Fruit fly (Drosophila melanogaster): ENCODE measurements around the gene CG42759.

CG42759 gene

DNA sequence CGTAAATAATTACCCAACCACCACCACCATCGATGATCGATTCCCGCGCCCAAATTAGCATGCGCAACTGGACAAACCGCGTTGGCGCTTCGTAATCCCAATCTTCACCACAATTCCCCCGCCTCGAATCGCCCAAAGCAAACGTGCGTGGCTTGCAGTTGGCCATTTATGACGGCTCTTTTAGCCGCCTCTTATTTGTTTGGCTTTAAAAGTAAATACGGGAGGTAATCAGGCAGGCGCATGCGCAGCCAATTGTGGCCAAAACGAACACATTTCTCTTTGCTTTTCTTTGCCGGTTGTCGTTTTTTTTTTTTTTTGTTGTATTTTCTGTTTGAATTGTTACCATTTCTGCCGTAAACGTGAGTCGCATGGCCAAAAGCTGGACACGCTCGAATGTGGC, 7.7 kb downstream of the CG42759 start:
- TF ChIP-seq CG11617 (GFP tag; optimal IDR thresholded peaks at IDR 0.05) (no peak), kay (GFP tag; ENCODE audit: borderline replicate concordance) (no peak), tj (GFP tag; optimal IDR thresholded peaks at IDR 0.05) (no peak), Clk (GFP tag; optimal IDR thresholded peaks at IDR 0.05) (no peak)

DNA sequence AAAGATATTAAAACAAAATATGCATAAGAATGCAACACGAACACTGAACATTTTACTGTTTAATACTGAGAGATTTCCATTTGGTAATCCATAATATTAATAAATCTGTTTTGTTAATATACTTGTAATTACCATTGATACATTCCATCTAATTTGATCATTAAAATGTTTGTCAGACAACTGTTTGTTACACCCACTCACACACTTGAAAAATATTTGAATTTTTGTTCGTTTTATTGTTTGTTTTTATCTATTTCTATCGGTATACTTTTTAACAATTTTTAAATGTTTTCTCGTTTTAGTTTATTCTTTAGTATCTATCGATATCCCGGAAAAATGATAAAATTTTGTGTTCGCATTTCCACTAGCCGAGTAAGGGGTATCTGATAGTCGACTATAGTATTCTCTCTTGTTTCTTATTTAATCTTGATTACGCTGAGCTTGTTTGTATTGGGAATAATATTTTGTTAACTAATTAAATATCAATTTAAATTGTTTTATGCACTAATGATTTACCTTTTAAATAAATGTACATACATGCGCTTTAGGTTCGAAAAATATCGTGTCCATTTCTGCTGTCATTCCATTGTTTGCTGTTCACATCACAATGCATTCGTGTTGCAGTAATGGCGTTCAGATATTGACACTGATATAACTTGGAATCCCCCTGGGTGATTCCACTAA, 9.1 kb downstream of the CG42759 start, which contains the start of gene CG34303:
CG34303 (minus strand) TSS at position 51 of the 684 bp plus-strand sequence.
- TF ChIP-seq Clk (GFP tag; optimal IDR thresholded peaks at IDR 0.05) (no peak), ovo (GFP tag; optimal IDR thresholded peaks at IDR 0.05) (no peak), bab1 (GFP tag; optimal IDR thresholded peaks at IDR 0.05) (no peak), kay (GFP tag; ENCODE audit: borderline replicate concordance) (no peak), Crg-1 (GFP tag; optimal IDR thresholded peaks at IDR 0.05) (no peak)

DNA sequence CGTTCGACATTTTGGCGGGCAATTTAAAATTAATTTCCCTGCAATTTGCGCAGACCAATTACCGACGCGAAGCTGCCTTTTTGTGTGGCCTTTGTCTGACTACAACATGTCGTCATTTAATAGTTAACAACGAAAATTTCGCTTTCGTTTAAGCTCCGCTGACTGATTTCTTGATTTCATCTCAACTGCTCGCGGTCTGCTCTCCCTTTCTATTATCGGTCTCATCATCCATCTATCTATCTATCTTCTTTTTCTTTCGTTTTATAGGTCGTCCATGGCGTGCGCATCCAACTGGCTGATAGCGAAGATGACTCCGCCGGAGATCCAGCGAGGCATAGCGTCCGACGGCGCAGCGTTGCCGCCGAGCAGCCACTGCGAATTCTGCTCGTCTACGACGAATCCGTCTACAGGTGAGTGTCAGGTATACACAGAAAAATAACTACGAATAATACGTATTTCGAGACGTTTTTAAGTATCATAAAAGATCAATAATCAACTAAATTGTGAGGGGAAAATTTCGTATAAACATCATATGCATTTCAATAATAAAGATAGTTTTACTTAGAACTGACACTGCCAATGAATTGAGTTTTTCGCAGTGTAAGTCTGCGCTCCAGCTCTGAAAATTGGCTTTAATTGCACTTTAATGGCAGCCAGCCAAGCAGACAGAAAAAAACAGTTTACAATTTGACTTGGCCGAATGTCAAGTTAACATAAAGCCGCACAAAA, 11.3 kb downstream of the CG42759 start:
- TF ChIP-seq CG7045 (GFP tag; optimal IDR thresholded peaks at IDR 0.05) (no peak), cnc (optimal IDR thresholded peaks at IDR 0.05) (no peak), CG1620 (GFP tag; optimal IDR thresholded peaks at IDR 0.05) (no peak), CG11617 (GFP tag; optimal IDR thresholded peaks at IDR 0.05) (no peak), Hr96 (GFP tag; optimal IDR thresholded peaks at IDR 0.05) (no peak), Crg-1 (GFP tag; optimal IDR thresholded peaks at IDR 0.05) (no peak), kay (GFP tag; ENCODE audit: borderline replicate concordance) (no peak), ovo (GFP tag; optimal IDR thresholded peaks at IDR 0.05) (no peak), CG7101 (tag; optimal IDR thresholded peaks at IDR 0.05) (no peak), Clk (GFP tag; optimal IDR thresholded peaks at IDR 0.05) (no peak), Mnt (GFP tag; optimal IDR thresholded peaks at IDR 0.05) (no peak)

DNA sequence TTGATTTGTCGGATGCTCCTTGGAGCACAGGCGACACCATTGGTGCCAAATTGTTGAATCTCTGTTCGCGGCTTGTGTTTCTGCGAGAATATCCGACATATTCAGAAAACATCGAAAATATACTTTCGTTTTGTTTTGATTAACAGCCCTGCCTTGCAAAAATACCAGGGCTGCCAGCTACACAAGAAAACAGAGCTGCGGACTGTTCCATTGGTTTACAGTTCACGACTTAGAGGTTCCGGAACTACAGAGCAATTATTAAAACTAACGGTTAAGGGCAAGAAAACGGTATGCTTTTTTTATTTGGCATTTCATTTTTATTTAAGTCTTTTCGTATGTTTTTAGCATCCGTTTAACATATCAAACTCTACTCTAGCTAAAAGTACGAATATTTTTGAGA, 18.3 kb downstream of the CG42759 start, which contains the start of gene CG6254:
CG6254 (minus strand) TSS at position 169 of the 400 bp plus-strand sequence.
- no peak for TF ChIP-seq Mnt (GFP tag; optimal IDR thresholded peaks at IDR 0.05)
- TF ChIP-seq Hr96 (GFP tag; optimal IDR thresholded peaks at IDR 0.05), result no peak
- TF ChIP-seq CG1620 (GFP tag; optimal IDR thresholded peaks at IDR 0.05), result peak; percentile 13
- no peak for TF ChIP-seq cic (GFP tag; optimal IDR thresholded peaks at IDR 0.05)
- no peak for TF ChIP-seq tj (GFP tag; optimal IDR thresholded peaks at IDR 0.05)
- peak; percentile 65 for TF ChIP-seq bab1 (GFP tag; optimal IDR thresholded peaks at IDR 0.05)
- peak; percentile 41 for TF ChIP-seq CG7101 (tag; optimal IDR thresholded peaks at IDR 0.05)
- TF ChIP-seq CG14711 (tag; optimal IDR thresholded peaks at IDR 0.05), result peak; percentile 43
- peak; percentile 62 for TF ChIP-seq toe (GFP tag; optimal IDR thresholded peaks at IDR 0.05)
- peak; percentile 25 for TF ChIP-seq Crg-1 (GFP tag; optimal IDR thresholded peaks at IDR 0.05)
- TF ChIP-seq CG5204 (GFP tag; optimal IDR thresholded peaks at IDR 0.05), result peak; percentile 20
- TF ChIP-seq CG7045 (GFP tag; optimal IDR thresholded peaks at IDR 0.05), result peak; percentile 27
- TF ChIP-seq CG33017 (tag; optimal IDR thresholded peaks at IDR 0.05), result peak; percentile 38
- TF ChIP-seq pad (GFP tag; optimal IDR thresholded peaks at IDR 0.05), result peak; percentile 22
- TF ChIP-seq ovo (GFP tag; optimal IDR thresholded peaks at IDR 0.05), result peak; percentile 88

DNA sequence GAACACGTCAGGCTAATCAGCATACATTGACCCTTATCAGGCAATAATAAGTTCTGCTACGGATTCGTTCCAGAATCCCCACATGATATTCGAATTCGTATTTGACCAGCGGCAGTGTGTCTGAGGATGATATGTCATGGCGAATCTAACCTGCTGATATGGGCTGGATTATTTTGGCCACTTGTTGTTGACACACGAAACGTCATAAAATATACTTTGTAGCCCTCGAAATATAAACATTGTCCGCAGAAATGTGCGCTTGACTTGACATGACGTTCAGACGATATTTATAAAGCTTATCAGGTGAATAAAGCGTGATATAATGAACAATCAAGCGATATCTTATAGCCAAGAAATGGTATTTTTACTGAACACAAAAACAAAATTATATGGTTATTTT, 23.5 kb downstream of the CG42759 start:
- TF ChIP-seq CG7045 (GFP tag; optimal IDR thresholded peaks at IDR 0.05) (no peak), toe (GFP tag; optimal IDR thresholded peaks at IDR 0.05) (no peak), Mnt (GFP tag; optimal IDR thresholded peaks at IDR 0.05) (peak; percentile 43), CG14711 (tag; optimal IDR thresholded peaks at IDR 0.05) (peak; percentile 16), CG12768 (GFP tag; optimal IDR thresholded peaks at IDR 0.05) (peak; percentile 27), CG1620 (GFP tag; optimal IDR thresholded peaks at IDR 0.05) (no peak), cnc (optimal IDR thresholded peaks at IDR 0.05) (no peak), kay (GFP tag; ENCODE audit: borderline replicate concordance) (peak; percentile 77), Crg-1 (GFP tag; optimal IDR thresholded peaks at IDR 0.05) (no peak), CG11617 (GFP tag; optimal IDR thresholded peaks at IDR 0.05) (peak; percentile 35), Clk (GFP tag; optimal IDR thresholded peaks at IDR 0.05) (no peak), Hr96 (GFP tag; optimal IDR thresholded peaks at IDR 0.05) (peak; percentile 29), ovo (GFP tag; optimal IDR thresholded peaks at IDR 0.05) (no peak), CG7101 (tag; optimal IDR thresholded peaks at IDR 0.05) (peak; percentile 26), tj (GFP tag; optimal IDR thresholded peaks at IDR 0.05) (no peak), bab1 (GFP tag; optimal IDR thresholded peaks at IDR 0.05) (no peak), cic (GFP tag; optimal IDR thresholded peaks at IDR 0.05) (peak; percentile 29), CG33017 (tag; optimal IDR thresholded peaks at IDR 0.05) (no peak), pad (GFP tag; optimal IDR thresholded peaks at IDR 0.05) (no peak), CG5204 (GFP tag; optimal IDR thresholded peaks at IDR 0.05) (no peak)

DNA sequence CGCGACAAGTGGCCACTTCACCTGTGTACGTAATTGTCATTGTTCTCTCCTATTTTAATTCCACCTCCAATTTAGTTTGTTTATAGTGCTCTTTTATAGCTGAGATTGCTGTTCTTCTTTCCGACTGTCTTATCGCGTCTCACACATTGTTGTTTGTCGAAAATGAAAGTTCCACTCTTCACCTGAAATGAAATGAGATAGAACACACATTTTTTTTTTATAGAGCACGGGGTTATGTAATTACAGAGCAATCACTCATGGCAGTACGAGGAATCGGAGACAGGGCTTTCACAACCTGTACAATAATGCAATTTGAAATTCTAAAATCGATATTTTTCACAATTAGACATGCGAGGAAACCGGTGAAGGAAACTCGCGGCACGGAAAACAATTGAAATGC, 24.4 kb downstream of the CG42759 start:
- TF ChIP-seq kay (GFP tag; ENCODE audit: borderline replicate concordance) (peak; percentile 86), CG7101 (tag; optimal IDR thresholded peaks at IDR 0.05) (no peak)
